Worm (Caenorhabditis elegans) whole organism, young adult: ENCODE results near the gene F19G12.1.

Experiments used
- bed-2 ChIP-seq: fragments of 200-800 bp; sonication (Bioruptor generic); IDR thresholded peaks from 2 replicates; pipeline ENCODE4 v1.3.6; 2022; ENCODE audit warnings: missing genetic modification reagents, missing genetic modification characterization, missing compliant biosample characterization
- ceh-40 ChIP-seq: fragments of 200-800 bp; sonication (Bioruptor generic); IDR thresholded peaks from 2 replicates; pipeline ENCODE4 v1.3.6; 2022; ENCODE audit warnings: missing genetic modification characterization, missing compliant biosample characterization
- him-1 ChIP-seq: sonication (generic microtip); optimal IDR thresholded peaks from 2 replicates; lab custom pipeline; 2016; ENCODE audit warnings: missing genotype, missing genetic modification reagents, missing genetic modification characterization, missing compliant biosample characterization
- somi-1 ChIP-seq: fragments of 200-800 bp; sonication (Bioruptor generic); optimal IDR thresholded peaks from 2 replicates; lab custom pipeline; 2018; ENCODE audit warnings: mild to moderate bottlenecking, missing genetic modification characterization, missing compliant biosample characterization

DNA sequence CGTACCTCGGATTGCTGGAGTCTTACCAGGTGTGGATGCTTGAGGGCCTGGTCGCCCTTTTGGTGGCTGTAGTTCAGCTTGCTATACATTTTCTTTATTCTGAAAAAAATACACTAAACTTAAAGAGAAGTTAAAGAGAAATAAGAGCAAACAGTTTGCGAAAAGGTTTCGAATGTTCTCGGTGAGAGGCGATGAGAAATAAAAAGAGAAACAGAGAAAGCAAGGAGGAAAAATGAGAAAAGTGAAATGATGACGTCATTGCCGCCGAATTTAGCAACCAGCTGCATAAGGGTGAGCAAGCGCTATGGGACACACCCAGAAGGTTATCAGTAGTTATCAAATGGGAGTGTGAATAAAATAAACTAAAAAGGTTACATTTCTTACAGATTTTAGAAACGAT is 23.0 kb downstream of the F19G12.1 start, which contains the start of gene cebp-1:
- TF ChIP-seq him-1, result no peak
- TF ChIP-seq bed-2 (GFP tag; lab: Robert Waterston, UW), result no peak
- no peak for TF ChIP-seq ceh-40 (GFP tag; lab: Robert Waterston, UW)
- TF ChIP-seq somi-1 (GFP tag; lab: Kevin White, UChicago), result no peak
